Worm (Caenorhabditis elegans) whole organism, L1 larva: ENCODE data around the gene F32F2.4.

ENCODE experiments used
- jun-1 ChIP-seq: fragments of 150-350 bp; optimal IDR thresholded peaks from 2 replicates; lab custom pipeline; 2014; ENCODE audit warnings: missing biosample characterization, missing genetic modification reagents, missing genetic modification characterization
- mep-1 ChIP-seq: fragments of 150-350 bp; optimal IDR thresholded peaks from 2 replicates; lab custom pipeline; 2014; ENCODE audit warnings: missing biosample characterization, missing genetic modification characterization

- TF ChIP-seq mep-1 (tag; lab: Kevin White, UChicago) (no peak), jun-1 (tag; lab: Kevin White, UChicago) (no peak)
Measured at ce11 chrV:13294507-13294906, 18.4 kb downstream of the F32F2.4 start.
